Fruit fly (Drosophila melanogaster) whole organism, prepupa: ENCODE data around the gene zfh1.

ENCODE experiments used
- Blimp-1 ChIP-seq: fragments of 200-800 bp; sonication (Bioruptor generic); optimal IDR thresholded peaks from 3 replicates; lab custom pipeline; 2017; ENCODE audit warnings: missing biosample characterization, missing genetic modification characterization, mild to moderate bottlenecking, moderate library complexity, missing genetic modification reagents
- CG10669 ChIP-seq: fragments of 200-800 bp; sonication (Bioruptor generic); optimal IDR thresholded peaks from 3 replicates; lab custom pipeline; 2018; ENCODE audit warnings: missing biosample characterization, mild to moderate bottlenecking, missing genetic modification characterization, moderate library complexity
- CG11294 ChIP-seq: fragments of 200-800 bp; sonication (Bioruptor generic); IDR thresholded peaks from 2 replicates; pipeline ENCODE4 v1.3.6; 2022; ENCODE audit warnings: missing biosample characterization, missing genetic modification characterization
- CG11762 ChIP-seq: fragments of 200-800 bp; sonication (Bioruptor generic); optimal IDR thresholded peaks from 3 replicates; lab custom pipeline; 2016; ENCODE audit warnings: missing biosample characterization, missing genetic modification characterization; ENCODE audit not compliant: insufficient read depth
- CG11902 ChIP-seq: fragments of 200-800 bp; sonication (Bioruptor generic); optimal IDR thresholded peaks from 3 replicates; lab custom pipeline; 2016; ENCODE audit warnings: missing biosample characterization, missing genetic modification characterization
- CG15336 ChIP-seq: fragments of 200-800 bp; sonication (Bioruptor generic); IDR thresholded peaks from 2 replicates; pipeline ENCODE4 v1.3.6; 2022; ENCODE audit warnings: missing biosample characterization, missing genetic modification characterization
- CG1621 ChIP-seq: fragments of 200-800 bp; sonication (Bioruptor generic); optimal IDR thresholded peaks from 3 replicates; lab custom pipeline; 2018; ENCODE audit warnings: missing biosample characterization, mild to moderate bottlenecking, missing genetic modification characterization
- CG16779 ChIP-seq: fragments of 200-800 bp; sonication (Bioruptor generic); optimal IDR thresholded peaks from 3 replicates; lab custom pipeline; 2017; ENCODE audit warnings: missing biosample characterization, mild to moderate bottlenecking, missing genetic modification characterization
- CG32006 ChIP-seq: fragments of 200-800 bp; sonication (Bioruptor generic); optimal IDR thresholded peaks from 3 replicates; lab custom pipeline; 2017; ENCODE audit warnings: missing biosample characterization, mild to moderate bottlenecking, missing genetic modification characterization
- CG34406 ChIP-seq: fragments of 200-800 bp; sonication (Bioruptor generic); optimal IDR thresholded peaks from 3 replicates; lab custom pipeline; 2016; ENCODE audit warnings: missing biosample characterization, missing genetic modification characterization
- CG3919 ChIP-seq: fragments of 200-800 bp; sonication (Bioruptor generic); optimal IDR thresholded peaks from 3 replicates; lab custom pipeline; 2016; ENCODE audit warnings: missing biosample characterization, missing genetic modification characterization
- CG4318 ChIP-seq: fragments of 200-800 bp; sonication (Bioruptor generic); optimal IDR thresholded peaks from 3 replicates; lab custom pipeline; 2017; ENCODE audit warnings: missing biosample characterization, mild to moderate bottlenecking, missing genetic modification characterization
- CG6163 ChIP-seq: fragments of 200-800 bp; sonication (Bioruptor generic); IDR thresholded peaks from 3 replicates; pipeline ENCODE4 v1.3.6; 2022; ENCODE audit warnings: missing biosample characterization, missing genetic modification characterization
- CG6792 ChIP-seq: fragments of 200-800 bp; sonication (Bioruptor generic); optimal IDR thresholded peaks from 3 replicates; lab custom pipeline; 2016; ENCODE audit warnings: missing biosample characterization, missing genetic modification characterization
- CG6808 ChIP-seq: fragments of 200-800 bp; sonication (Bioruptor generic); optimal IDR thresholded peaks from 3 replicates; lab custom pipeline; 2017; ENCODE audit warnings: missing biosample characterization, missing genetic modification characterization, mild to moderate bottlenecking, moderate library complexity, missing genetic modification reagents
- CG6854 ChIP-seq: fragments of 200-800 bp; sonication (Bioruptor generic); optimal IDR thresholded peaks from 2 replicates; lab custom pipeline; 2017; ENCODE audit warnings: missing biosample characterization, mild to moderate bottlenecking, missing genetic modification characterization
- CG7368 ChIP-seq: fragments of 200-800 bp; sonication (Bioruptor generic); optimal IDR thresholded peaks from 3 replicates; lab custom pipeline; 2016; ENCODE audit warnings: missing biosample characterization, missing genetic modification characterization
- CG8119 ChIP-seq: fragments of 200-800 bp; sonication (Bioruptor generic); IDR thresholded peaks from 3 replicates; pipeline ENCODE4 v1.3.6; 2022; ENCODE audit warnings: missing biosample characterization, missing genetic modification characterization
- CG8319 ChIP-seq: fragments of 200-800 bp; sonication (Bioruptor generic); optimal IDR thresholded peaks from 3 replicates; lab custom pipeline; 2016; ENCODE audit warnings: missing biosample characterization, missing genetic modification characterization
- CG9139 ChIP-seq: fragments of 200-800 bp; sonication (Bioruptor generic); optimal IDR thresholded peaks from 3 replicates; lab custom pipeline; 2017; ENCODE audit warnings: missing biosample characterization, mild to moderate bottlenecking, missing genetic modification characterization
- Eip75B ChIP-seq: fragments of 200-800 bp; sonication (Bioruptor generic); optimal IDR thresholded peaks from 3 replicates; lab custom pipeline; 2016; ENCODE audit warnings: missing biosample characterization, missing genetic modification characterization
- Eip78C ChIP-seq: fragments of 200-800 bp; sonication (Bioruptor generic); peaks from one replicate; lab custom pipeline; 2016; ENCODE audit warnings: missing biosample characterization, missing genetic modification characterization
- Ets21C ChIP-seq: fragments of 200-800 bp; sonication (Bioruptor generic); optimal IDR thresholded peaks from 3 replicates; lab custom pipeline; 2016; ENCODE audit warnings: missing biosample characterization, missing genetic modification characterization
- Ets96B ChIP-seq: fragments of 200-800 bp; optimal IDR thresholded peaks from 2 replicates; lab custom pipeline; 2019; ENCODE audit warnings: missing biosample characterization, mild to moderate bottlenecking, missing genetic modification characterization, moderate library complexity
- Gug ChIP-seq: fragments of 200-800 bp; sonication (Bioruptor generic); IDR thresholded peaks from 2 replicates; pipeline ENCODE4 v1.3.6; 2022; ENCODE audit warnings: missing biosample characterization, missing genetic modification characterization
- Hr38 ChIP-seq: sonication (Bioruptor generic); optimal IDR thresholded peaks from 2 replicates; lab custom pipeline; 2016; ENCODE audit warnings: missing biosample characterization, missing genetic modification characterization
- Hr39 ChIP-seq: fragments of 200-800 bp; sonication (Bioruptor generic); optimal IDR thresholded peaks from 2 replicates; lab custom pipeline; 2016; ENCODE audit warnings: missing biosample characterization, missing genetic modification characterization
- Hr4 ChIP-seq: fragments of 200-800 bp; sonication (Bioruptor generic); optimal IDR thresholded peaks from 3 replicates; lab custom pipeline; 2016; ENCODE audit warnings: missing biosample characterization, missing genetic modification characterization
- Met ChIP-seq: fragments of 200-800 bp; sonication (Bioruptor generic); optimal IDR thresholded peaks from 3 replicates; lab custom pipeline; 2016; ENCODE audit warnings: missing biosample characterization, missing genetic modification characterization
- OdsH ChIP-seq: fragments of 200-800 bp; sonication (Bioruptor generic); optimal IDR thresholded peaks from 3 replicates; lab custom pipeline; 2016; ENCODE audit warnings: missing biosample characterization, missing genetic modification characterization
- Smox ChIP-seq: fragments of 200-800 bp; sonication (Bioruptor generic); optimal IDR thresholded peaks from 3 replicates; lab custom pipeline; 2016; ENCODE audit warnings: missing biosample characterization, missing genetic modification characterization
- Sox102F ChIP-seq: fragments of 200-800 bp; sonication (Bioruptor generic); optimal IDR thresholded peaks from 2 replicates; lab custom pipeline; 2016; ENCODE audit warnings: missing biosample characterization, mild to moderate bottlenecking, missing genetic modification characterization
- Sox15 ChIP-seq: fragments of 200-800 bp; sonication (Bioruptor generic); optimal IDR thresholded peaks from 3 replicates; lab custom pipeline; 2016; ENCODE audit warnings: missing biosample characterization, missing genetic modification characterization
- achi ChIP-seq: fragments of 200-800 bp; sonication (Bioruptor generic); optimal IDR thresholded peaks from 3 replicates; lab custom pipeline; 2016; ENCODE audit warnings: missing biosample characterization, missing genetic modification characterization
- acj6 ChIP-seq: fragments of 200-800 bp; sonication (Bioruptor generic); optimal IDR thresholded peaks from 3 replicates; lab custom pipeline; 2016; ENCODE audit warnings: missing biosample characterization, missing genetic modification characterization
- cyc ChIP-seq: fragments of 200-800 bp; sonication (Bioruptor generic); optimal IDR thresholded peaks from 3 replicates; lab custom pipeline; 2016; ENCODE audit warnings: missing biosample characterization, missing genetic modification characterization
- esn ChIP-seq: fragments of 200-800 bp; sonication (Bioruptor generic); optimal IDR thresholded peaks from 2 replicates; lab custom pipeline; 2016; ENCODE audit warnings: missing biosample characterization, mild to moderate bottlenecking, missing genetic modification characterization, moderate library complexity
- fd85E ChIP-seq: fragments of 200-800 bp; sonication (Bioruptor generic); optimal IDR thresholded peaks from 3 replicates; lab custom pipeline; 2016; ENCODE audit warnings: missing biosample characterization, missing genetic modification characterization
- fkh ChIP-seq: fragments of 200-800 bp; sonication (Bioruptor generic); optimal IDR thresholded peaks from 3 replicates; lab custom pipeline; 2017; ENCODE audit warnings: missing biosample characterization, mild to moderate bottlenecking, missing genetic modification characterization, moderate library complexity
- lz ChIP-seq: fragments of 200-800 bp; sonication (Bioruptor generic); optimal IDR thresholded peaks from 3 replicates; lab custom pipeline; 2016; ENCODE audit warnings: missing biosample characterization, missing genetic modification characterization
- net ChIP-seq: fragments of 200-800 bp; sonication (Bioruptor generic); optimal IDR thresholded peaks from 3 replicates; lab custom pipeline; 2016; ENCODE audit warnings: missing biosample characterization, missing genetic modification characterization
- pdm3 ChIP-seq: fragments of 200-800 bp; sonication (Bioruptor generic); optimal IDR thresholded peaks from 3 replicates; lab custom pipeline; 2016; ENCODE audit warnings: missing biosample characterization, missing genetic modification characterization
- ss ChIP-seq, 2 experiments: fragments of 200-800 bp; sonication (Bioruptor generic); optimal IDR thresholded peaks; 2 replicates in 1 of 2; 3 replicates in 1 of 2; lab custom pipeline; 2017 to 2018; ENCODE audit warnings: mild to moderate bottlenecking in 2 of 2, missing biosample characterization in 2 of 2, missing genetic modification characterization in 2 of 2, moderate library complexity in 1 of 2
- svp ChIP-seq: fragments of 200-800 bp; sonication (Bioruptor generic); peaks from one replicate; lab custom pipeline; 2016; ENCODE audit warnings: missing biosample characterization, missing genetic modification characterization
- topi ChIP-seq: fragments of 200-800 bp; sonication (Bioruptor generic); optimal IDR thresholded peaks from 3 replicates; lab custom pipeline; 2016; ENCODE audit warnings: missing biosample characterization, missing genetic modification characterization
- vri ChIP-seq: fragments of 200-800 bp; sonication (Bioruptor generic); optimal IDR thresholded peaks from 3 replicates; lab custom pipeline; 2016; ENCODE audit warnings: missing biosample characterization, mild to moderate bottlenecking, missing genetic modification characterization

Gene zfh1

DNA sequence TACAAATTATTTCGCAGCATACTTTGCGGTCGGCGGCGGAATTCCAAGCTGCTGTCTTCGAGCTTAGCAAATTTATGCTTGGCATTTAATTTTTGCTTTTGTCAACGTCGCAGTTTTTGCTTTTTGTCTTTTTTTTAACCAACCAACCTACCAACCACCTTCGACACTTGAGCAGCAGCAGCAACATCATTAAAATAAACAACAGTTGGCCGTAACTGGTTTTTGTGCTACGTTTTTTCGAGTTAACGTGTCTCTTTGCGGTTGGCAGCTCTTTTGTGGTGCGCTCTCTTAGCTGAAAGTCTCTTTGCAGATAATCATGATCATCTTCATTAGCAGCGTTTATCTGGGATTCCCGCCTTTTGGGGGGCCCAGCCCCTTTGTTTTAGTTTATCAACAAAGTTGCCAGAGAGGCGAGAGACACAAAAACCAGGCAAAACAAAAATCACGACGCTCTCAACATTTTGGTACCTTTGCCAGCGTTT is 56.3 kb downstream of the zfh1 start (continued):
- TF ChIP-seq Sox102F: peak; percentile 18

DNA sequence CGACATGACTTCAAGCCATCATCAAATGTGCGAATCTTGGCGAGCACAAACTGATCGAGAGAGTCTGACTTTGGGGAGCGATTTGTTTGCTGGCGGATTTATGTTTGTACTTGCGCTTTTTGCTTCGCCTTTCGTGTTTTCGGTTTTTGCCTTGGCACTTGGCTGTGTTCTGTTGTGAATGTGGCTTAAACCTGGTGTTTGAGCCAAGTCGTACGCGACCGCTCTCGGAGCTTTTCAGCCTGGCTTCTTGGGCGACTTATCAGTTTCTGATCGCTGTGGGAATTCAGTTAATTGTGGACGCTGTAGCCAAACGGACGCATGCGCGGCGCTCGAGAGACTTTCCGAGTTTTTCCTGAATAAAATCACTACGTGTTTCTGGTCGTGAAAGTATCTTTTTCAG is 61.8 kb downstream of the zfh1 start, which contains the start of gene CG15544:
CG15544 (plus strand) TSS at position 276 of the 400 bp plus-strand sequence.
- TF ChIP-seq Eip75B (GFP tag; lab: Kevin White, UChicago) (no peak), CG6808 (no peak), CG6792 (GFP tag; lab: Kevin White, UChicago) (no peak), CG6163 (GFP tag; lab: Robert Waterston, UW) (peak; percentile 39; the same call in 2 of the 3 replicates), CG15336 (GFP tag; lab: Robert Waterston, UW) (peak; percentile 21; the same call in 1 of the 2 replicates), CG34406 (no peak), CG11902 (GFP tag; lab: Kevin White, UChicago) (no peak), CG3919 (GFP tag; lab: Kevin White, UChicago) (peak; percentile 5), CG6854 (GFP tag; lab: Kevin White, UChicago) (peak; percentile 49), cyc (no peak), Sox102F (no peak), Blimp-1 (GFP tag; lab: Kevin White, UChicago) (peak; percentile 31), Eip78C (peak; percentile 64), Smox (GFP tag; lab: Kevin White, UChicago) (no peak)

DNA sequence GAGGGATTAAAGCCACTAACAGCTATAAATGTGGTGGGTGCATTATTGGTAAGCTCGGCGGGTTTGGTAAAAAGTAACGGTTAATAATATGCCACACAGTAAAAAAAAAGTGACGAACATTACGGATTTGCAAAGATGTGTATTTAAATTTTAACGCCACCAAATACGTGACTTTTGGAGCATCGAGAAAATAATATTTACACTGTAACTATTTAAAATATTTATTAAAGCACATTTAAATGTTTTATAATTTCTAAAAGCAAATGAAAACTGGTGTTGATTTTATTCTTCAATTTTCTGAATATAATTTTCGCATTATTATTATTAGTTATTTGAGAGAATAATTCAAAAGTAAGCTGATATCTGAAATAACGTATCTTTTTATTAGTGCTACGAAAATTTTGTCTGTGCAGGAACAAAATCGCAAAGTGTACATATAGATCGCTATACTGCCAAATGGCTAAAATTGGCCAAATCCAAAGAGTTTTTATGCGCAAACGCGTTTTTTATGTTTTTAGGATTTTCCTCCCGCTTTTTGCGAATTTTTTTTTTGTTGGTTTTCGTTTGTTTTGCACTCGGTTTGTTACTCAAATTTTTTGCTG is 62.8 kb downstream of the zfh1 start:
- TF ChIP-seq vri (no peak), CG6163 (GFP tag; lab: Robert Waterston, UW) (no peak), topi (GFP tag; lab: Kevin White, UChicago) (no peak), CG7368 (GFP tag; lab: Kevin White, UChicago) (no peak), CG1621 (no peak), achi (GFP tag; lab: Kevin White, UChicago) (no peak), CG8319 (GFP tag; lab: Kevin White, UChicago) (no peak), Hr38 (GFP tag; lab: Kevin White, UChicago) (no peak), CG10669 (GFP tag; lab: Kevin White, UChicago) (no peak), Ets21C (GFP tag; lab: Kevin White, UChicago) (no peak), CG9139 (GFP tag; lab: Kevin White, UChicago) (no peak), fkh (GFP tag; lab: Kevin White, UChicago) (no peak), CG34406 (peak; percentile 11), esn (peak; percentile 38), Sox15 (GFP tag; lab: Kevin White, UChicago) (no peak), ss (GFP tag; optimal IDR thresholded peaks at IDR 0.05; lab: Kevin White, UChicago) (no peak), Ets96B (tag; lab: Kevin White, UChicago) (no peak), Gug (0 out of 2 replicates have a peak, but pooled peaks have one; percentile 28), CG11294 (GFP tag; lab: Robert Waterston, UW) (no peak), lz (no peak), CG11762 (GFP tag; lab: Kevin White, UChicago) (no peak), CG4318 (GFP tag; lab: Kevin White, UChicago) (peak; percentile 43), Eip78C (peak; percentile 78), cyc (no peak), svp (GFP tag; lab: Kevin White, UChicago) (no peak), CG6808 (no peak), CG15336 (GFP tag; lab: Robert Waterston, UW) (peak; percentile 52), Smox (GFP tag; lab: Kevin White, UChicago) (peak; percentile 30), OdsH (GFP tag; lab: Kevin White, UChicago) (peak; percentile 35), net (peak; percentile 34), Hr39 (no peak), acj6 (GFP tag; lab: Kevin White, UChicago) (peak; percentile 7), pdm3 (GFP tag; lab: Kevin White, UChicago) (peak; percentile 34), Sox102F (no peak), fd85E (GFP tag; lab: Kevin White, UChicago) (no peak), CG16779 (tag; lab: Kevin White, UChicago) (no peak), CG8119 (GFP tag; lab: Robert Waterston, UW) (peak; percentile 47; the same call in 2 of the 3 replicates), Met (GFP tag; lab: Kevin White, UChicago) (peak; percentile 11), Hr4 (GFP tag; lab: Kevin White, UChicago) (peak; percentile 55), Eip75B (GFP tag; lab: Kevin White, UChicago) (no peak), CG32006 (peak; percentile 78)
